Fruit fly (Drosophila melanogaster) whole organism, wandering third instar larva: Measurements from ENCODE around the gene PolrMT.

Source experiments
- Abd-B ChIP-seq: fragments of >200 bp; optimal IDR thresholded peaks from 2 replicates; lab custom pipeline; 2017; ENCODE audit warnings: missing biosample characterization, missing genetic modification characterization
- CG32264 ChIP-seq: fragments of 200-800 bp; sonication (Bioruptor generic); optimal IDR thresholded peaks from 2 replicates; lab custom pipeline; 2016; ENCODE audit warnings: missing biosample characterization, missing genetic modification characterization
- CG9705 ChIP-seq: fragments of 200-800 bp; sonication (Bioruptor generic); optimal IDR thresholded peaks from 2 replicates; lab custom pipeline; 2018; ENCODE audit warnings: missing biosample characterization, mild to moderate bottlenecking, missing genetic modification characterization
- CrebA ChIP-seq: fragments of 200-800 bp; sonication (Bioruptor generic); optimal IDR thresholded peaks from 2 replicates; lab custom pipeline; 2016; ENCODE audit warnings: missing biosample characterization, mild to moderate bottlenecking, missing genetic modification characterization, borderline replicate concordance
- Dfd ChIP-seq: fragments of >200 bp; optimal IDR thresholded peaks from 2 replicates; lab custom pipeline; 2017; ENCODE audit warnings: missing biosample characterization, missing genetic modification characterization
- Dif ChIP-seq: fragments of 200-275, 200-300 bp; sonication (Bioruptor generic); optimal IDR thresholded peaks from 2 replicates; lab custom pipeline; 2018; ENCODE audit warnings: missing biosample characterization, missing genetic modification characterization; ENCODE audit not compliant: partially characterized antibody
- GATAd ChIP-seq: sonication (Bioruptor generic); optimal IDR thresholded peaks from 2 replicates; lab custom pipeline; 2016; ENCODE audit warnings: missing biosample characterization, missing genetic modification characterization
- HLH106 ChIP-seq: fragments of 200-800 bp; optimal IDR thresholded peaks from 3 replicates; lab custom pipeline; 2019; ENCODE audit warnings: missing biosample characterization, mild to moderate bottlenecking, missing genetic modification characterization, moderate library complexity
- Hnf4 ChIP-seq: fragments of 200-800 bp; sonication (Bioruptor generic); optimal IDR thresholded peaks from 2 replicates; lab custom pipeline; 2016; ENCODE audit warnings: missing biosample characterization, mild to moderate bottlenecking, missing genetic modification characterization
- Hr78 ChIP-seq: fragments of >200 bp; optimal IDR thresholded peaks from 2 replicates; lab custom pipeline; 2017; ENCODE audit warnings: missing biosample characterization, missing genetic modification characterization
- Hr83 ChIP-seq: fragments of 200-300 bp; sonication (Bioruptor generic); optimal IDR thresholded peaks from 2 replicates; lab custom pipeline; 2016; ENCODE audit warnings: missing biosample characterization, mild to moderate bottlenecking, missing genetic modification characterization, moderate library complexity; ENCODE audit not compliant: poor library complexity, severe bottlenecking
- Jra ChIP-seq: sonication (Bioruptor generic); optimal IDR thresholded peaks from 2 replicates; lab custom pipeline; 2016; ENCODE audit warnings: missing biosample characterization, missing genetic modification characterization
- Mio ChIP-seq: sonication (Bioruptor generic); optimal IDR thresholded peaks from 2 replicates; lab custom pipeline; 2016; ENCODE audit warnings: missing biosample characterization, missing genetic modification characterization
- Myc ChIP-seq: fragments of >200 bp; optimal IDR thresholded peaks from 2 replicates; lab custom pipeline; 2017
- N ChIP-seq: fragments of >200 bp; optimal IDR thresholded peaks from 2 replicates; lab custom pipeline; 2018; ENCODE audit warnings: missing biosample characterization, missing external identifiers, missing genetic modification characterization
- OdsH ChIP-seq: fragments of 200-800 bp; sonication (Bioruptor generic); optimal IDR thresholded peaks from 2 replicates; lab custom pipeline; 2016; ENCODE audit warnings: missing biosample characterization, mild to moderate bottlenecking, missing genetic modification characterization
- Rel ChIP-seq, 2 experiments: fragments of 200-800 bp; sonication (Bioruptor generic) in 1 of 2; optimal IDR thresholded peaks; 2 replicates in 1 of 2; 3 replicates in 1 of 2; lab custom pipeline; 2016 to 2019; ENCODE audit warnings: mild to moderate bottlenecking in 2 of 2, missing biosample characterization in 2 of 2, missing genetic modification characterization in 2 of 2, moderate library complexity in 1 of 2
- Sp1 ChIP-seq: fragments of 200-800 bp; sonication (Bioruptor generic); optimal IDR thresholded peaks from 3 replicates; lab custom pipeline; 2019; ENCODE audit warnings: missing biosample characterization, mild to moderate bottlenecking, missing genetic modification characterization, moderate library complexity
- Vsx2 ChIP-seq: fragments of 200-300, 225-300 bp; sonication (Bioruptor generic); optimal IDR thresholded peaks from 2 replicates; lab custom pipeline; 2018; ENCODE audit warnings: missing biosample characterization, missing genetic modification characterization; ENCODE audit not compliant: partially characterized antibody
- br ChIP-seq: fragments of 200-800 bp; sonication (Bioruptor generic); optimal IDR thresholded peaks from 2 replicates; lab custom pipeline; 2016; ENCODE audit warnings: missing biosample characterization, missing genetic modification characterization
- brk ChIP-seq: fragments of 200-800 bp; sonication (Bioruptor generic); optimal IDR thresholded peaks from 2 replicates; lab custom pipeline; 2016; ENCODE audit warnings: missing biosample characterization, mild to moderate bottlenecking, missing genetic modification characterization
- dl ChIP-seq, 2 experiments: fragments of 175-275, 200-275 bp in 1 of 2; fragments of 200-275 bp in 1 of 2; sonication (Bioruptor generic); optimal IDR thresholded peaks; lab custom pipeline; 2018; ENCODE audit warnings: mild to moderate bottlenecking in 2 of 2, missing biosample characterization in 2 of 2, missing genetic modification characterization in 2 of 2, moderate library complexity in 2 of 2; ENCODE audit not compliant: partially characterized antibody in 2 of 2, insufficient read depth in 1 of 2
- dmrt93B ChIP-seq: fragments of 200-800 bp; sonication (Bioruptor generic); optimal IDR thresholded peaks from 2 replicates; lab custom pipeline; 2018; ENCODE audit warnings: missing biosample characterization, mild to moderate bottlenecking, missing genetic modification characterization
- dsf ChIP-seq: sonication (Bioruptor generic); optimal IDR thresholded peaks from 2 replicates; lab custom pipeline; 2016; ENCODE audit warnings: missing biosample characterization, missing genetic modification characterization, borderline replicate concordance
- ey ChIP-seq: fragments of 200-800 bp; sonication (Bioruptor generic); optimal IDR thresholded peaks from 2 replicates; lab custom pipeline; 2016; ENCODE audit warnings: missing biosample characterization, missing genetic modification characterization
- foxo ChIP-seq, 2 experiments: fragments of 200-800 bp; sonication (Bioruptor generic); optimal IDR thresholded peaks; 2 replicates in 1 of 2; 3 replicates in 1 of 2; lab custom pipeline; 2016 to 2017; ENCODE audit warnings: missing biosample characterization in 2 of 2, missing genetic modification characterization in 2 of 2
- fru ChIP-seq: fragments of 200-800 bp; sonication (Bioruptor generic); optimal IDR thresholded peaks from 3 replicates; lab custom pipeline; 2016; ENCODE audit warnings: missing biosample characterization, mild to moderate bottlenecking, missing genetic modification characterization
- h ChIP-seq: fragments of 200-800 bp; sonication (Bioruptor generic); optimal IDR thresholded peaks from 3 replicates; lab custom pipeline; 2016; ENCODE audit warnings: missing biosample characterization, mild to moderate bottlenecking, missing genetic modification characterization
- jim ChIP-seq: fragments of 175-275, 200-325 bp; sonication (Bioruptor generic); optimal IDR thresholded peaks from 2 replicates; lab custom pipeline; 2016; ENCODE audit warnings: missing biosample characterization, mild to moderate bottlenecking, missing genetic modification characterization
- lola ChIP-seq: fragments of >200 bp; optimal IDR thresholded peaks from 2 replicates; lab custom pipeline; 2017; ENCODE audit warnings: missing biosample characterization, missing genetic modification characterization
- pan ChIP-seq: fragments of >200 bp; optimal IDR thresholded peaks from 2 replicates; lab custom pipeline; 2017
- psq ChIP-seq: fragments of 200-800 bp; sonication (Bioruptor generic); optimal IDR thresholded peaks from 3 replicates; lab custom pipeline; 2017; ENCODE audit warnings: missing biosample characterization, mild to moderate bottlenecking, missing genetic modification characterization, moderate library complexity
- rgr ChIP-seq: fragments of 200-800 bp; sonication (Bioruptor generic); optimal IDR thresholded peaks from 3 replicates; lab custom pipeline; 2016; ENCODE audit warnings: missing biosample characterization, mild to moderate bottlenecking, missing genetic modification characterization
- sage ChIP-seq: fragments of 200-800 bp; sonication (Bioruptor generic); optimal IDR thresholded peaks from 2 replicates; lab custom pipeline; 2016; ENCODE audit warnings: missing biosample characterization, mild to moderate bottlenecking, missing genetic modification characterization
- sv ChIP-seq: fragments of 200-800 bp; sonication (Bioruptor generic); optimal IDR thresholded peaks from 3 replicates; lab custom pipeline; 2016; ENCODE audit warnings: missing biosample characterization, missing genetic modification characterization
- tai ChIP-seq: sonication (Bioruptor generic); optimal IDR thresholded peaks from 2 replicates; lab custom pipeline; 2016; ENCODE audit warnings: missing biosample characterization, missing genetic modification characterization
- usp ChIP-seq: fragments of >200 bp; optimal IDR thresholded peaks from 2 replicates; lab custom pipeline; 2017; ENCODE audit warnings: missing biosample characterization, missing genetic modification characterization
- woc ChIP-seq: sonication (Bioruptor generic); optimal IDR thresholded peaks from 2 replicates; lab custom pipeline; 2016; ENCODE audit warnings: missing biosample characterization, mild to moderate bottlenecking, missing genetic modification characterization

PolrMT gene

dm6 chr2L:1074180-1074864 is 33.9 kb downstream of the PolrMT start:
- no peak for TF ChIP-seq Hr78 (GFP tag; lab: Kevin White, UChicago)
- TF ChIP-seq N (GFP tag; lab: Kevin White, UChicago): no peak
- peak; percentile 34 for TF ChIP-seq sv (GFP tag; lab: Kevin White, UChicago)
- TF ChIP-seq psq (GFP tag; lab: Kevin White, UChicago): peak; percentile 7
- peak; percentile 31 for TF ChIP-seq rgr
- peak in 1 of 2 experiments; percentile 15 for TF ChIP-seq foxo (GFP tag; optimal IDR thresholded peaks at IDR 0.05; lab: Kevin White, UChicago)
- no peak for TF ChIP-seq OdsH (GFP tag; lab: Kevin White, UChicago)
- TF ChIP-seq h (GFP tag; lab: Kevin White, UChicago): peak; percentile 1
- TF ChIP-seq, all 38 proteins: peak for 5

- TF ChIP-seq N (GFP tag; lab: Kevin White, UChicago) (no peak), Vsx2 (no peak), fru (GFP tag; lab: Kevin White, UChicago) (no peak), Dfd (GFP tag; lab: Kevin White, UChicago) (no peak), ey (GFP tag; lab: Kevin White, UChicago) (no peak), dsf (GFP tag; lab: Kevin White, UChicago) (no peak), h (GFP tag; lab: Kevin White, UChicago) (no peak), dmrt93B (GFP tag; lab: Kevin White, UChicago) (no peak)
Observed at dm6 chr2L:1073530-1073929, 34.6 kb downstream of the PolrMT start.

- TF ChIP-seq pan (lab: Kevin White, UChicago): no peak
- TF ChIP-seq dmrt93B (GFP tag; lab: Kevin White, UChicago): peak; percentile 67
- TF ChIP-seq CG32264 (GFP tag; lab: Kevin White, UChicago): peak; percentile 74
- peak; percentile 88 for TF ChIP-seq Jra
- peak; percentile 92 for TF ChIP-seq Hnf4 (GFP tag; lab: Kevin White, UChicago)
- peak; percentile 99 for TF ChIP-seq jim (GFP tag; lab: Kevin White, UChicago)
- TF ChIP-seq Dfd (GFP tag; lab: Kevin White, UChicago): no peak
- TF ChIP-seq ey (GFP tag; lab: Kevin White, UChicago): peak; percentile 82
- TF ChIP-seq N (GFP tag; lab: Kevin White, UChicago): no peak
- TF ChIP-seq Hr78 (GFP tag; lab: Kevin White, UChicago): no peak
- peak; percentile 95 for TF ChIP-seq h (GFP tag; lab: Kevin White, UChicago)
- TF ChIP-seq rgr: peak; percentile 96
- TF ChIP-seq Abd-B (GFP tag; lab: Kevin White, UChicago): no peak
- peak; percentile 75 for TF ChIP-seq psq (GFP tag; lab: Kevin White, UChicago)
- peak; percentile 90 for TF ChIP-seq sv (GFP tag; lab: Kevin White, UChicago)
- peak; percentile 90 for TF ChIP-seq GATAd
- TF ChIP-seq CrebA (GFP tag; lab: Kevin White, UChicago): no peak
- TF ChIP-seq Dif (GFP tag; lab: Kevin White, UChicago): no peak
- TF ChIP-seq Mio: peak; percentile 53
- TF ChIP-seq dsf (GFP tag; lab: Kevin White, UChicago): no peak
- TF ChIP-seq Hr83 (GFP tag; lab: Kevin White, UChicago): peak; percentile 100
- TF ChIP-seq CG9705 (GFP tag; lab: Kevin White, UChicago): no peak
- TF ChIP-seq dl (GFP tag; optimal IDR thresholded peaks at IDR 0.05; lab: Kevin White, UChicago; ENCODE audit: insufficient read depth in 1 of 2, partially characterized antibody in 2 of 2): no peak
- TF ChIP-seq br: peak; percentile 79
- TF ChIP-seq foxo (GFP tag; optimal IDR thresholded peaks at IDR 0.05; lab: Kevin White, UChicago): peak; percentile 34 to 79
- no peak for TF ChIP-seq lola (GFP tag; lab: Kevin White, UChicago)
- no peak for TF ChIP-seq tai (GFP tag; lab: Kevin White, UChicago)
- TF ChIP-seq usp (GFP tag; lab: Kevin White, UChicago): no peak
- TF ChIP-seq woc (GFP tag; lab: Kevin White, UChicago): peak; percentile 36
- no peak for TF ChIP-seq sage
- TF ChIP-seq Sp1 (GFP tag; lab: Kevin White, UChicago): peak; percentile 39
- TF ChIP-seq OdsH (GFP tag; lab: Kevin White, UChicago): peak; percentile 94
- peak; percentile 52 for TF ChIP-seq HLH106 (tag; lab: Kevin White, UChicago)
- no peak for TF ChIP-seq Myc (lab: Kevin White, UChicago)
- TF ChIP-seq Rel (GFP tag; optimal IDR thresholded peaks at IDR 0.05; lab: Kevin White, UChicago): no peak
- no peak for TF ChIP-seq Rel (tag; optimal IDR thresholded peaks at IDR 0.05; lab: Kevin White, UChicago)
- no peak for TF ChIP-seq Vsx2
- TF ChIP-seq brk (GFP tag; lab: Kevin White, UChicago): no peak
- peak; percentile 84 for TF ChIP-seq fru (GFP tag; lab: Kevin White, UChicago)
Observed at dm6 chr2L:1072184-1072583, 36.0 kb downstream of the PolrMT start.
